Worm (Caenorhabditis elegans): ENCODE measurements around the gene sdz-37.

Gene sdz-37

DNA sequence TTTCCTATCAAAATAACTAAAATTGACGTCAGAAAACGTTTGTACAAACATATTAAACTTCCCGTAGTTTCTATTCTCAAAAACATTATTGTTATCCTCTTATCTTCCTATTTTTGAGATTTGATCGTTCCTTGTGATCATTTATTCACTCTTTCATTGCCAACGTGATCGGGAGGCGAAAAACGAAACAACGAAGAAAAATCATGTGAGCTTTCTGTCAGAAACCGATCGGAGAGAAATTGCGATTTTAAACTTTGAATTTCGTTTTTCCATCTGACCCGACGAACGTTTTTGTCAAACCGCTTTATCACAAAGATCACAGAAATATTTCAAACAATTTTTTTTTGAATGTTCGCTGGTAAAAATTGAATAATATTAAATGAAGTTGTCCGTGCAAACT, 18.4 kb upstream of the sdz-37 start (continued):
- TF ChIP-seq ets-5 (GFP tag; IDR thresholded peaks at IDR 0.05): no peak
- no peak for TF ChIP-seq pqm-1 (tag; optimal IDR thresholded peaks at IDR 0.05)
- no peak for TF ChIP-seq irx-1 (tag; optimal IDR thresholded peaks at IDR 0.05)
- no peak for TF ChIP-seq ama-1 (optimal IDR thresholded peaks at IDR 0.05)
- no peak for TF ChIP-seq aha-1 (tag; optimal IDR thresholded peaks at IDR 0.05)
- no peak for TF ChIP-seq nhr-76 (tag; optimal IDR thresholded peaks at IDR 0.05)
- no peak for TF ChIP-seq sptf-1 (tag; optimal IDR thresholded peaks at IDR 0.05)
- no peak for TF ChIP-seq aly-2 (tag; optimal IDR thresholded peaks at IDR 0.05)
- TF ChIP-seq lin-15B (tag; optimal IDR thresholded peaks at IDR 0.05): no peak
- no peak for TF ChIP-seq hlh-4 (tag; optimal IDR thresholded peaks at IDR 0.05)
- TF ChIP-seq fos-1 (tag; optimal IDR thresholded peaks at IDR 0.05): no peak
- TF ChIP-seq nhr-11 (tag; optimal IDR thresholded peaks at IDR 0.05): no peak
- TF ChIP-seq alr-1 (tag; optimal IDR thresholded peaks at IDR 0.05; ENCODE audit: borderline replicate concordance): no peak
- TF ChIP-seq fkh-8 (tag; optimal IDR thresholded peaks at IDR 0.05): no peak
- no peak for TF ChIP-seq mab-9 (GFP tag; IDR thresholded peaks at IDR 0.05)
- no peak for TF ChIP-seq vab-15 (tag; optimal IDR thresholded peaks at IDR 0.05)
- TF ChIP-seq zip-4 (GFP tag; optimal IDR thresholded peaks at IDR 0.05): no peak
- no peak for TF ChIP-seq C04F5.9 (tag; optimal IDR thresholded peaks at IDR 0.05)
- TF ChIP-seq C34B4.2 (tag; optimal IDR thresholded peaks at IDR 0.05): no peak
- TF ChIP-seq lin-14 (GFP tag; optimal IDR thresholded peaks at IDR 0.05): peak; percentile 72
- no peak for TF ChIP-seq egl-13 (tag; optimal IDR thresholded peaks at IDR 0.05)
- no peak for TF ChIP-seq ceh-90 (tag; optimal IDR thresholded peaks at IDR 0.05)
- peak; percentile 59 for TF ChIP-seq nhr-90 (tag; optimal IDR thresholded peaks at IDR 0.05; ENCODE audit: poor library complexity)
- peak; percentile 85 for TF ChIP-seq nhr-71 (tag; optimal IDR thresholded peaks at IDR 0.05)
- TF ChIP-seq hlh-17 (GFP tag; optimal IDR thresholded peaks at IDR 0.05; ENCODE audit: borderline replicate concordance): no peak
- peak; percentile 11 for TF ChIP-seq nhr-47 (tag; optimal IDR thresholded peaks at IDR 0.05)
- no peak for TF ChIP-seq nhr-28 (tag; optimal IDR thresholded peaks at IDR 0.05)
- no peak for TF ChIP-seq fkh-10 (GFP tag; optimal IDR thresholded peaks at IDR 0.05)
- no peak for TF ChIP-seq unc-86 (tag; optimal IDR thresholded peaks at IDR 0.05)
- no peak for TF ChIP-seq jun-1 (tag; optimal IDR thresholded peaks at IDR 0.05)
- no peak for TF ChIP-seq unc-30 (tag; optimal IDR thresholded peaks at IDR 0.05)
- no peak for TF ChIP-seq skn-1 (tag; optimal IDR thresholded peaks at IDR 0.05)
- TF ChIP-seq F16B12.6 (tag; optimal IDR thresholded peaks at IDR 0.05): no peak
- no peak for TF ChIP-seq ztf-11 (tag; optimal IDR thresholded peaks at IDR 0.05)
- peak; percentile 12 to 44 for TF ChIP-seq lsy-2 (tag; optimal IDR thresholded peaks at IDR 0.05)
- no peak for TF ChIP-seq ceh-88 (GFP tag; IDR thresholded peaks at IDR 0.05)
- TF ChIP-seq ztf-4 (tag; optimal IDR thresholded peaks at IDR 0.05): peak; percentile 61
- no peak for TF ChIP-seq grh-1 (GFP tag; IDR thresholded peaks at IDR 0.05)
- peak; percentile 4 for TF ChIP-seq C16A3.4 (tag; optimal IDR thresholded peaks at IDR 0.05)
- TF ChIP-seq ceh-82 (tag; optimal IDR thresholded peaks at IDR 0.05): no peak
- TF ChIP-seq fkh-4 (tag; optimal IDR thresholded peaks at IDR 0.05; ENCODE audit: borderline replicate concordance): no peak
- no peak for TF ChIP-seq nhr-237 (tag; optimal IDR thresholded peaks at IDR 0.05)
- TF ChIP-seq nhr-12 (tag; optimal IDR thresholded peaks at IDR 0.05): no peak
- TF ChIP-seq snpc-4 (tag; optimal IDR thresholded peaks at IDR 0.05): no peak
- no peak for TF ChIP-seq pax-3 (tag; optimal IDR thresholded peaks at IDR 0.05)
- TF ChIP-seq pag-3 (tag; optimal IDR thresholded peaks at IDR 0.05; ENCODE audit: borderline replicate concordance, insufficient read depth): peak; percentile 0
- TF ChIP-seq xbp-1 (tag; optimal IDR thresholded peaks at IDR 0.05): no peak
- TF ChIP-seq lin-39 (tag; optimal IDR thresholded peaks at IDR 0.05): no peak
- no peak for TF ChIP-seq sox-4 (tag; optimal IDR thresholded peaks at IDR 0.05)
- no peak for TF ChIP-seq nhr-84 (tag; optimal IDR thresholded peaks at IDR 0.05)
- TF ChIP-seq unc-62 (GFP tag; optimal IDR thresholded peaks at IDR 0.05): no peak
